Fruit fly (Drosophila melanogaster) whole organism, adult: ENCODE measurements around the gene mRpL30.

Experiments used
- CG14711 ChIP-seq: fragments of 200-800 bp; sonication (Bioruptor generic); optimal IDR thresholded peaks from 2 replicates; lab custom pipeline; 2018; ENCODE audit warnings: missing biosample characterization, mild to moderate bottlenecking, missing genetic modification characterization, moderate library complexity
- CG33017 ChIP-seq: fragments of 200-800 bp; sonication (Bioruptor generic); optimal IDR thresholded peaks from 2 replicates; lab custom pipeline; 2018; ENCODE audit warnings: missing biosample characterization, mild to moderate bottlenecking, missing genetic modification characterization, moderate library complexity
- Crg-1 ChIP-seq: fragments of 200-800 bp; sonication (Bioruptor generic); optimal IDR thresholded peaks from 2 replicates; lab custom pipeline; 2016; ENCODE audit warnings: missing biosample characterization, missing genetic modification characterization
- Hr96 ChIP-seq: fragments of 200-800 bp; sonication (Bioruptor generic); optimal IDR thresholded peaks from 2 replicates; lab custom pipeline; 2016; ENCODE audit warnings: missing biosample characterization, missing genetic modification characterization
- cic ChIP-seq: fragments of 200-800 bp; sonication (Bioruptor generic); optimal IDR thresholded peaks from 2 replicates; lab custom pipeline; 2017; ENCODE audit warnings: missing biosample characterization, mild to moderate bottlenecking, missing genetic modification characterization, moderate library complexity
- kay ChIP-seq: fragments of 200-800 bp; sonication (Bioruptor generic); peaks from one replicate; lab custom pipeline; 2016; ENCODE audit warnings: missing biosample characterization, missing genetic modification characterization, borderline replicate concordance
- ovo ChIP-seq: fragments of 200-800 bp; sonication (Bioruptor generic); optimal IDR thresholded peaks from 2 replicates; lab custom pipeline; 2016; ENCODE audit warnings: missing biosample characterization, missing genetic modification characterization
- tj ChIP-seq: fragments of 200-800 bp; sonication (Bioruptor generic); optimal IDR thresholded peaks from 3 replicates; lab custom pipeline; 2017; ENCODE audit warnings: missing biosample characterization, mild to moderate bottlenecking, missing genetic modification characterization, moderate library complexity
- toe ChIP-seq: fragments of 200-800 bp; sonication (Bioruptor generic); optimal IDR thresholded peaks from 2 replicates; lab custom pipeline; 2016; ENCODE audit warnings: missing biosample characterization, missing genetic modification characterization

DNA sequence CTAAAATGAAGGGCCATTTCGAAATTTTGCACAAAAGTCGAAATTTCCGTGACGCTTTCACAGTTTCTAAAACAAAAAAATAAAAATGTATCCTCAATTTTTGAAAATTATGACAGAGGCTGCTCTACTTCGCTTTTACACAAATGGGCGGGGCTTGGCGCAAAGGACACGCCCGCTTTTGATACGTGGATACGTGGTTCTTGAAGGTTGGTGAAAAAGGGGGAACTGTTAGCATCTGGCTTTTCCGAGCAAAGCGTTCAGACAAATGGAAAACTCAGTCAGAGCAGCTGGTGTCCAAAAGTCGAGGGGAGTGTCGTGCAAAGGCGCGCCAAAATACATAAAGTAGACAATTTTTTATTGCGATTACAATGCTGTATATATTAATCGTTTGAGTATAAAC lies 2.9 kb upstream of the mRpL30 start, which contains the start of gene CG3062:
- TF ChIP-seq tj (GFP tag; lab: Kevin White, UChicago) (no peak), toe (GFP tag; lab: Kevin White, UChicago) (no peak), kay (GFP tag; lab: Kevin White, UChicago) (no peak), CG14711 (no peak), cic (GFP tag; lab: Kevin White, UChicago) (no peak), CG33017 (no peak), Crg-1 (GFP tag; lab: Kevin White, UChicago) (no peak), ovo (no peak), Hr96 (GFP tag; lab: Kevin White, UChicago) (no peak)
